Worm (Caenorhabditis elegans) whole organism, late embryonic: ENCODE measurements around the gene hsp-60.

Experiments
- F13H6.1 ChIP-seq: sonication (generic microtip); optimal IDR thresholded peaks from 2 replicates; lab custom pipeline; 2016; ENCODE audit warnings: missing genetic modification characterization, missing compliant biosample characterization
- K02D7.2 ChIP-seq: sonication (generic microtip); optimal IDR thresholded peaks from 2 replicates; lab custom pipeline; 2017; ENCODE audit warnings: mild to moderate bottlenecking, missing genetic modification characterization, missing compliant biosample characterization
- Y22D7AL.16 ChIP-seq: sonication (generic microtip); optimal IDR thresholded peaks from 2 replicates; lab custom pipeline; 2016; ENCODE audit warnings: missing genetic modification characterization, missing compliant biosample characterization
- ama-1 ChIP-seq: fragments of 150-350 bp; optimal IDR thresholded peaks from 2 replicates; lab custom pipeline; 2014
- ceh-19 ChIP-seq: fragments of 200-800 bp; sonication (Bioruptor generic); optimal IDR thresholded peaks from 2 replicates; lab custom pipeline; 2018; ENCODE audit warnings: mild to moderate bottlenecking, missing genetic modification characterization, missing compliant biosample characterization
- ceh-22 ChIP-seq: sonication (generic microtip); optimal IDR thresholded peaks from 2 replicates; lab custom pipeline; 2017; ENCODE audit warnings: missing biosample characterization, missing genetic modification characterization
- ceh-30 ChIP-seq: fragments of 150-350 bp; optimal IDR thresholded peaks from 2 replicates; lab custom pipeline; 2014; ENCODE audit warnings: missing biosample characterization, missing genetic modification characterization
- ceh-9 ChIP-seq: sonication (generic microtip); optimal IDR thresholded peaks from 2 replicates; lab custom pipeline; 2016; ENCODE audit warnings: mild to moderate bottlenecking, missing genetic modification characterization, inconsistent platforms, missing compliant biosample characterization
- ets-4 ChIP-seq: sonication (generic microtip); optimal IDR thresholded peaks from 2 replicates; lab custom pipeline; 2016; ENCODE audit warnings: missing genetic modification characterization, missing compliant biosample characterization
- eyg-1 ChIP-seq: sonication (generic microtip); optimal IDR thresholded peaks from 2 replicates; lab custom pipeline; 2016; ENCODE audit warnings: missing genotype, missing genetic modification characterization, missing compliant biosample characterization
- fax-1 ChIP-seq: sonication (generic microtip); optimal IDR thresholded peaks from 2 replicates; lab custom pipeline; 2016; ENCODE audit warnings: missing genotype, missing genetic modification characterization, missing compliant biosample characterization
- hlh-15 ChIP-seq: sonication (generic microtip); optimal IDR thresholded peaks from 2 replicates; lab custom pipeline; 2016; ENCODE audit warnings: missing genetic modification characterization, missing compliant biosample characterization
- hlh-6 ChIP-seq: sonication (generic microtip); optimal IDR thresholded peaks from 2 replicates; lab custom pipeline; 2016; ENCODE audit warnings: missing genotype, missing genetic modification characterization, missing compliant biosample characterization
- lim-6 ChIP-seq: sonication (generic microtip); optimal IDR thresholded peaks from 2 replicates; lab custom pipeline; 2016; ENCODE audit warnings: missing genetic modification characterization, missing compliant biosample characterization
- odd-2 ChIP-seq: sonication (generic microtip); optimal IDR thresholded peaks from 2 replicates; lab custom pipeline; 2017; ENCODE audit warnings: antibody characterized with exemption, mild to moderate bottlenecking, missing genetic modification characterization, missing compliant biosample characterization
- pat-9 ChIP-seq: fragments of 200-800 bp; sonication (Bioruptor generic); optimal IDR thresholded peaks from 2 replicates; lab custom pipeline; 2018; ENCODE audit warnings: mild to moderate bottlenecking, missing genetic modification characterization, moderate library complexity, missing compliant biosample characterization
- pros-1 ChIP-seq: fragments of 150-350 bp; optimal IDR thresholded peaks from 2 replicates; lab custom pipeline; 2014; ENCODE audit warnings: missing biosample characterization, missing genetic modification reagents, missing genetic modification characterization
- ttx-3 ChIP-seq: sonication (generic microtip); optimal IDR thresholded peaks from 2 replicates; lab custom pipeline; 2016; ENCODE audit warnings: missing genetic modification reagents, missing genetic modification characterization, missing compliant biosample characterization
- ztf-16 ChIP-seq: sonication (generic microtip); optimal IDR thresholded peaks from 2 replicates; lab custom pipeline; 2017; ENCODE audit warnings: missing genetic modification characterization, missing compliant biosample characterization

hsp-60 gene

DNA sequence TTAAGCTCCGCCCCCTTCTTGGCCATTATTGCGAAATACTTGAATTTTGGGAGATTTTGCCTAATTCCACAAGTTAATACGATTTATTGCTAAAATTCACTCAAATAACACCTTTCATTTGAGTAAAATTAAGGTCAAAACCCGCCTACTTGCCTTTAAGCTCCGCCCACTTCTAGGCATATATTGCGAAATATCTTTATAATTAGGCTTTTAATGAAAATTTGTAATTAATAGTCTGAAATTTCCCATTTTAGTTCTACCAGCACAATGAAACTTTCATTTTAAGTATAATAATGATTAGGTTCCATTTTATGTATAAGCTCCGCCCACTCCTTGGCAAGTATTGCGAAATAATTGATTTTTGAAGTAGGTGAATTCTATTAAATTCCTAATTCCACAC, 55.2 kb downstream of the hsp-60 start:
- TF ChIP-seq pat-9 (no peak), fax-1 (no peak), K02D7.2 (no peak), Y22D7AL.16 (tag; lab: Kevin White, UChicago) (no peak), ttx-3 (tag; lab: Kevin White, UChicago) (no peak), ceh-19 (GFP tag; lab: Kevin White, UChicago) (no peak), eyg-1 (tag; lab: Kevin White, UChicago) (no peak), lim-6 (tag; lab: Kevin White, UChicago) (no peak), odd-2 (tag; lab: Kevin White, UChicago) (no peak), ets-4 (tag; lab: Kevin White, UChicago) (no peak), pros-1 (no peak), F13H6.1 (tag; lab: Kevin White, UChicago) (no peak), hlh-6 (tag; lab: Kevin White, UChicago) (no peak), ceh-9 (tag; lab: Kevin White, UChicago) (no peak), ztf-16 (no peak), ceh-22 (tag; lab: Kevin White, UChicago) (no peak), ceh-30 (tag; lab: Kevin White, UChicago) (no peak), ama-1 (lab: Kevin White, UChicago) (no peak), hlh-15 (tag; lab: Kevin White, UChicago) (no peak)
